Fruit fly (Drosophila melanogaster): ENCODE results near the gene MAGE.

The MAGE gene

dm6 chr3R:7111206-7111858 lies 43.6 kb downstream of the MAGE start:
- TF ChIP-seq CG6163 (GFP tag; IDR thresholded peaks at IDR 0.05) (no peak), eg (GFP tag; IDR thresholded peaks at IDR 0.05) (no peak), CG7368 (GFP tag; optimal IDR thresholded peaks at IDR 0.05) (no peak), fd85E (GFP tag; optimal IDR thresholded peaks at IDR 0.05) (no peak)

DNA sequence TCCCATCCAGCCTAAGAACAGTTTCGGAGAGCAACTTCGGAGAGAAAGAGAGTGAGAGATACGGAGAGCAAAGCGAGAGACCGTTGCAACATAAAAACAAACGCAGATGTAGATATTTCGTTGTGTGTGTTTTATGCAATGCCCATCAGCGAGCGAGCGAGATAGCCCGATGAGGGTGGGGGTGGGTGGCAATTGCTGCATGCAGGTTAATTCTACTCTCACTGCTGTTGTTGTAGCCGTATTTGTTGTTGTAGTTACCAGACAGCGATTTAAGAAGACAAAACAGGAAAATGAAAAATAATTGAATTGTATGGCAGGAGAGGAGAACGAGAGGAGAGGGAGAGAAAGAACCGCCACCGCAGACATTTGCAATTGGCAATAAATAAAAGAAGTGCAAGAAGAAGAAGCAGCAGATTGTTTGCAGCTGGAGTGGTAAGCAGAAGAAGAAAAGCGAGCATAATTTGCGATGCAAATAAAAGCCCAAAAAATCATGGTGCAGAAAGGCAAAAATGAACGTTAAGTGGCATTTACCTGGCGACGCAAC lies 45.1 kb downstream of the MAGE start:
- TF ChIP-seq CG15336 (GFP tag; IDR thresholded peaks at IDR 0.05) = no peak
- no peak for TF ChIP-seq CG10669 (GFP tag; optimal IDR thresholded peaks at IDR 0.05)
- peak; percentile 24 for TF ChIP-seq Lpt (GFP tag; optimal IDR thresholded peaks at IDR 0.05)
- no peak for TF ChIP-seq lz (GFP tag; optimal IDR thresholded peaks at IDR 0.05)
- TF ChIP-seq Met (GFP tag; optimal IDR thresholded peaks at IDR 0.05) = no peak
- TF ChIP-seq CG6276 (GFP tag; optimal IDR thresholded peaks at IDR 0.05) = peak; percentile 23
- no peak for TF ChIP-seq CG11902 (GFP tag; optimal IDR thresholded peaks at IDR 0.05)
- TF ChIP-seq CG3032 (tag; optimal IDR thresholded peaks at IDR 0.05) = peak; percentile 16
- TF ChIP-seq dsx (GFP tag; optimal IDR thresholded peaks at IDR 0.05; ENCODE audit: poor library complexity, severe bottlenecking) = peak; percentile 64
- TF ChIP-seq Blimp-1 (GFP tag; optimal IDR thresholded peaks at IDR 0.05) = peak; percentile 56
- TF ChIP-seq CG6163 (GFP tag; IDR thresholded peaks at IDR 0.05) = no peak; the same call in 1 of the 3 replicates
- no peak for TF ChIP-seq esn (GFP tag; optimal IDR thresholded peaks at IDR 0.05)
- TF ChIP-seq OdsH (GFP tag; optimal IDR thresholded peaks at IDR 0.05) = no peak
- no peak for TF ChIP-seq Smox (GFP tag; optimal IDR thresholded peaks at IDR 0.05)
- TF ChIP-seq fkh (GFP tag; optimal IDR thresholded peaks at IDR 0.05) = no peak
- no peak for TF ChIP-seq CG7368 (GFP tag; optimal IDR thresholded peaks at IDR 0.05)
- peak; percentile 47 for TF ChIP-seq Sox102F (GFP tag; optimal IDR thresholded peaks at IDR 0.05)
- peak; percentile 17 for TF ChIP-seq spab (GFP tag; optimal IDR thresholded peaks at IDR 0.05)
- peak; percentile 31; the same call in 1 of the 3 replicates for TF ChIP-seq CG8119 (GFP tag; IDR thresholded peaks at IDR 0.05)
- TF ChIP-seq salr (GFP tag; optimal IDR thresholded peaks at IDR 0.05) = no peak
- peak; percentile 74 for TF ChIP-seq Eip78C (GFP tag)
- TF ChIP-seq CG6854 (GFP tag; optimal IDR thresholded peaks at IDR 0.05) = peak; percentile 87
- peak; percentile 81 for TF ChIP-seq vri (GFP tag; optimal IDR thresholded peaks at IDR 0.05)
- no peak for TF ChIP-seq CG8632 (GFP tag; optimal IDR thresholded peaks at IDR 0.05)
- TF ChIP-seq CG6808 (GFP tag; optimal IDR thresholded peaks at IDR 0.05) = peak; percentile 49
- no peak for TF ChIP-seq cyc (GFP tag; optimal IDR thresholded peaks at IDR 0.05)
- TF ChIP-seq ss (GFP tag; optimal IDR thresholded peaks at IDR 0.05) = peak in 1 of 2 experiments; percentile 44
- no peak for TF ChIP-seq CG9139 (GFP tag; optimal IDR thresholded peaks at IDR 0.05)

DNA sequence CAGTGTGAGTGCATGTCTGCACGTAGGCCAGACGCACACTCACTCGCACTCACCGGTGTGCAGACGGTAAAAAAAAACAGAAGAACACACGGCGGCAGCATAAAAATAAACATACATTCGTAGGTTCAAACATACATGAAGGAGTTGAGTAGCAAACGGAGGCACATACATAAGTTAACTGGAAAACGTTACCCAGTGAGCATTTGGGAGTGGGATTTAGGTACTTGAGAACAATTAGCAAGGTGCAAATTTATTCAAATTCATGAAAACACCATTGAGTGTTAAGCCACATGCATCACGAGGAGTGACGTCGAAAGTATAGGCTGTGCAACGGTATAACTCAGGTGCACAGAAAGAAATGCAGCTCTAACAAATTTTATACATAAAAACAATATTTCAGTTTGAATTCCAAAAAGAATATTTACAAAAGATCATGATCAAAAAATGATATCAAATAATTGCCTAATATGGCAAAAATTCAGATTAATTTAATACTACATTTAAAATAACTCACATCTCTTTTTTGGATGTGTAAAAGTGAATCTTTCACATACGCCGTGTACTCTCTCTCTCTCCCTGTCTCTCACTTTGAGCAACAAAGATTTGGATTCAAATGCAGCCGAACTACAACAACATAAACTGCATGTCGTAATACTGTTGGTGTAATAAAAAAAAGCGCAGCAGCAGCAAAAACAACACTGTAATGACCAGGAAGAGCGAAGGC lies 46.2 kb downstream of the MAGE start:
- TF ChIP-seq CG1621 (tag; optimal IDR thresholded peaks at IDR 0.05) (peak; percentile 84), Smox (GFP tag; optimal IDR thresholded peaks at IDR 0.05) (peak; percentile 97), spab (GFP tag; optimal IDR thresholded peaks at IDR 0.05) (peak; percentile 93), CG34406 (GFP tag; optimal IDR thresholded peaks at IDR 0.05) (peak; percentile 96), net (GFP tag; optimal IDR thresholded peaks at IDR 0.05) (peak; percentile 96), CG3032 (tag; optimal IDR thresholded peaks at IDR 0.05) (peak; percentile 96), achi (GFP tag; optimal IDR thresholded peaks at IDR 0.05) (peak; percentile 96), CG8119 (GFP tag; IDR thresholded peaks at IDR 0.05) (no peak), Hr38 (GFP tag; optimal IDR thresholded peaks at IDR 0.05) (peak; percentile 82), cyc (GFP tag; optimal IDR thresholded peaks at IDR 0.05) (peak; percentile 97), Eip93F (GFP tag; optimal IDR thresholded peaks at IDR 0.05) (peak; percentile 71), CG6854 (GFP tag; optimal IDR thresholded peaks at IDR 0.05) (peak; percentile 84), Sox102F (GFP tag; optimal IDR thresholded peaks at IDR 0.05) (peak; percentile 95), CG6276 (GFP tag; optimal IDR thresholded peaks at IDR 0.05) (peak; percentile 96), fkh (GFP tag; optimal IDR thresholded peaks at IDR 0.05) (no peak), CG6163 (GFP tag; IDR thresholded peaks at IDR 0.05) (no peak), CG3919 (GFP tag; optimal IDR thresholded peaks at IDR 0.05) (peak; percentile 97), eg (GFP tag; IDR thresholded peaks at IDR 0.05) (no peak), CG8319 (GFP tag; optimal IDR thresholded peaks at IDR 0.05) (peak; percentile 92), acj6 (GFP tag; optimal IDR thresholded peaks at IDR 0.05) (peak; percentile 96), fd85E (GFP tag; optimal IDR thresholded peaks at IDR 0.05) (peak; percentile 85), CG11294 (GFP tag; IDR thresholded peaks at IDR 0.05) (no peak), dsx (GFP tag; optimal IDR thresholded peaks at IDR 0.05; ENCODE audit: poor library complexity, severe bottlenecking) (peak; percentile 94), CG8632 (GFP tag; optimal IDR thresholded peaks at IDR 0.05) (peak; percentile 95), esn (GFP tag; optimal IDR thresholded peaks at IDR 0.05) (peak; percentile 98), ss (GFP tag; optimal IDR thresholded peaks at IDR 0.05) (peak; percentile 83 to 85), Hr4 (GFP tag; optimal IDR thresholded peaks at IDR 0.05) (peak; percentile 99), CG9139 (GFP tag; optimal IDR thresholded peaks at IDR 0.05) (peak; percentile 85), CG6808 (GFP tag; optimal IDR thresholded peaks at IDR 0.05) (peak; percentile 92), pdm3 (GFP tag; optimal IDR thresholded peaks at IDR 0.05) (peak; percentile 97)
